Fruit fly (Drosophila melanogaster) S2 (cell line): ENCODE data around the gene CG43736.

Experiments used
- CG8478 ChIP-seq: fragments of >200 bp; optimal IDR thresholded peaks from 2 replicates; lab custom pipeline; 2018
- CTCF ChIP-seq, 2 experiments: fragments of >200 bp; optimal IDR thresholded peaks; 2 replicates each; lab custom pipeline; 2018

- TF ChIP-seq CG8478 (lab: Kevin White, UChicago) (no peak), CTCF (optimal IDR thresholded peaks at IDR 0.05; lab: Kevin White, UChicago) (no peak)
These were observed 11.1 kb upstream of the CG43736 start for dm6 chrX:6852574-6852973.
